Worm (Caenorhabditis elegans) whole organism, L2 larva: ENCODE data around the gene clc-25.

Source experiments
- F13H6.1 ChIP-seq: sonication (generic microtip); optimal IDR thresholded peaks from 2 replicates; lab custom pipeline; 2016; ENCODE audit warnings: missing genetic modification characterization, missing compliant biosample characterization
- Y55F3AM.14 ChIP-seq: fragments of 200-800 bp; sonication (Bioruptor generic); optimal IDR thresholded peaks from 2 replicates; lab custom pipeline; 2018; ENCODE audit warnings: mild to moderate bottlenecking, missing genetic modification characterization, missing compliant biosample characterization
- ZK546.5 ChIP-seq: sonication (generic microtip); optimal IDR thresholded peaks from 2 replicates; lab custom pipeline; 2017; ENCODE audit warnings: missing biosample characterization, missing genetic modification characterization
- alr-1 ChIP-seq: fragments of 150-350 bp; optimal IDR thresholded peaks from 2 replicates; lab custom pipeline; 2014; ENCODE audit warnings: missing biosample characterization, missing genetic modification characterization
- aly-2 ChIP-seq: fragments of 150-350 bp; optimal IDR thresholded peaks from 2 replicates; lab custom pipeline; 2014; ENCODE audit warnings: missing biosample characterization, missing genetic modification characterization
- ama-1 ChIP-seq: fragments of 150-350 bp; optimal IDR thresholded peaks from 2 replicates; lab custom pipeline; 2018; ENCODE audit warnings: inconsistent platforms
- blmp-1 ChIP-seq: sonication (generic microtip); optimal IDR thresholded peaks from 2 replicates; lab custom pipeline; 2017; ENCODE audit warnings: missing genetic modification characterization, mild to moderate bottlenecking, missing compliant biosample characterization, antibody characterized with exemption, moderate library complexity; ENCODE audit not compliant: insufficient read depth
- ceh-16 ChIP-seq: fragments of 150-350 bp; optimal IDR thresholded peaks from 2 replicates; lab custom pipeline; 2014; ENCODE audit warnings: missing biosample characterization, missing genetic modification characterization
- ceh-82 ChIP-seq: fragments of 150-350 bp; optimal IDR thresholded peaks from 2 replicates; lab custom pipeline; 2014; ENCODE audit warnings: missing biosample characterization, missing genetic modification characterization
- dmd-4 ChIP-seq: sonication (generic microtip); optimal IDR thresholded peaks from 2 replicates; lab custom pipeline; 2017; ENCODE audit warnings: missing biosample characterization, missing genetic modification characterization
- egl-27 ChIP-seq: sonication (generic microtip); optimal IDR thresholded peaks from 3 replicates; lab custom pipeline; 2017; ENCODE audit warnings: missing biosample characterization, missing genetic modification reagents, missing genetic modification characterization
- elt-1 ChIP-seq: fragments of 150-350 bp; optimal IDR thresholded peaks from 2 replicates; lab custom pipeline; 2014; ENCODE audit warnings: missing biosample characterization, missing genetic modification characterization
- fos-1 ChIP-seq: fragments of 150-350 bp; optimal IDR thresholded peaks from 2 replicates; lab custom pipeline; 2014; ENCODE audit warnings: missing biosample characterization, missing genetic modification characterization
- lin-39 ChIP-seq: fragments of 150-350 bp; optimal IDR thresholded peaks from 2 replicates; lab custom pipeline; 2014; ENCODE audit warnings: missing biosample characterization, missing genetic modification reagents, missing genetic modification characterization
- mab-5 ChIP-seq: fragments of 150-350 bp; optimal IDR thresholded peaks from 2 replicates; lab custom pipeline; 2014; ENCODE audit warnings: missing biosample characterization, missing genetic modification characterization
- mbf-1 ChIP-seq: sonication (generic microtip); optimal IDR thresholded peaks from 2 replicates; lab custom pipeline; 2017; ENCODE audit warnings: missing biosample characterization, missing genetic modification characterization
- nhr-10 ChIP-seq: sonication (generic microtip); optimal IDR thresholded peaks from 2 replicates; lab custom pipeline; 2017; ENCODE audit warnings: missing biosample characterization, missing genetic modification characterization
- nhr-11 ChIP-seq: fragments of 150-350 bp; optimal IDR thresholded peaks from 2 replicates; lab custom pipeline; 2014; ENCODE audit warnings: missing biosample characterization, missing genetic modification characterization
- nhr-12 ChIP-seq: fragments of 150-350 bp; optimal IDR thresholded peaks from 2 replicates; lab custom pipeline; 2014; ENCODE audit warnings: missing biosample characterization, missing genetic modification characterization
- nhr-21 ChIP-seq: fragments of 150-350 bp; optimal IDR thresholded peaks from 2 replicates; lab custom pipeline; 2014; ENCODE audit warnings: missing biosample characterization, missing genetic modification characterization
- nhr-23 ChIP-seq: fragments of 150-350 bp; optimal IDR thresholded peaks from 2 replicates; lab custom pipeline; 2014; ENCODE audit warnings: missing biosample characterization, missing genetic modification reagents, missing genetic modification characterization
- nhr-25 ChIP-seq: fragments of 150-350 bp; sonication (generic microtip); optimal IDR thresholded peaks from 3 replicates; lab custom pipeline; 2014; ENCODE audit warnings: missing biosample characterization, missing genetic modification characterization
- nhr-6 ChIP-seq: fragments of 150-350 bp; optimal IDR thresholded peaks from 2 replicates; lab custom pipeline; 2014; ENCODE audit warnings: missing biosample characterization, missing genetic modification characterization
- nhr-77 ChIP-seq: fragments of 150-350 bp; optimal IDR thresholded peaks from 2 replicates; lab custom pipeline; 2014; ENCODE audit warnings: missing biosample characterization, missing genetic modification characterization
- peb-1 ChIP-seq: fragments of 150-350 bp; optimal IDR thresholded peaks from 2 replicates; lab custom pipeline; 2014; ENCODE audit warnings: missing biosample characterization, missing genetic modification characterization
- sem-4 ChIP-seq: fragments of 150-350 bp; optimal IDR thresholded peaks from 2 replicates; lab custom pipeline; 2014; ENCODE audit warnings: missing biosample characterization, missing genetic modification reagents, missing genetic modification characterization
- skn-1 ChIP-seq: sonication (generic microtip); optimal IDR thresholded peaks from 2 replicates; lab custom pipeline; 2017; ENCODE audit warnings: missing biosample characterization, missing genetic modification characterization
- sma-9 ChIP-seq, 2 experiments: fragments of 150-350 bp in 1 of 2; sonication (generic microtip) in 1 of 2; optimal IDR thresholded peaks; 2 replicates each; lab custom pipeline; 2014 to 2016; ENCODE audit warnings: missing genetic modification characterization in 2 of 2, mild to moderate bottlenecking in 1 of 2, missing biosample characterization in 1 of 2, missing compliant biosample characterization in 1 of 2, missing genetic modification reagents in 1 of 2, moderate library complexity in 1 of 2
- snpc-4 ChIP-seq: fragments of 150-350 bp; optimal IDR thresholded peaks from 2 replicates; lab custom pipeline; 2014; ENCODE audit warnings: missing biosample characterization, missing genetic modification characterization
- unc-62 ChIP-seq: fragments of 150-350 bp; optimal IDR thresholded peaks from 2 replicates; lab custom pipeline; 2014; ENCODE audit warnings: missing biosample characterization, missing genetic modification reagents, missing genetic modification characterization
- zag-1 ChIP-seq: fragments of 150-350 bp; optimal IDR thresholded peaks from 2 replicates; lab custom pipeline; 2014; ENCODE audit warnings: missing biosample characterization, missing genetic modification characterization
- ztf-1 ChIP-seq: fragments of 200-800 bp; sonication (Bioruptor generic); conservative IDR thresholded peaks from 2 replicates; pipeline ENCODE4 v1.3.6; 2022; ENCODE audit warnings: missing genetic modification characterization, missing compliant biosample characterization
- ztf-11 ChIP-seq: sonication (generic microtip); optimal IDR thresholded peaks from 2 replicates; lab custom pipeline; 2017; ENCODE audit warnings: missing biosample characterization, missing genetic modification characterization
- ztf-4 ChIP-seq: fragments of 150-350 bp; optimal IDR thresholded peaks from 2 replicates; lab custom pipeline; 2014; ENCODE audit warnings: missing biosample characterization, missing genetic modification characterization

Gene clc-25

DNA sequence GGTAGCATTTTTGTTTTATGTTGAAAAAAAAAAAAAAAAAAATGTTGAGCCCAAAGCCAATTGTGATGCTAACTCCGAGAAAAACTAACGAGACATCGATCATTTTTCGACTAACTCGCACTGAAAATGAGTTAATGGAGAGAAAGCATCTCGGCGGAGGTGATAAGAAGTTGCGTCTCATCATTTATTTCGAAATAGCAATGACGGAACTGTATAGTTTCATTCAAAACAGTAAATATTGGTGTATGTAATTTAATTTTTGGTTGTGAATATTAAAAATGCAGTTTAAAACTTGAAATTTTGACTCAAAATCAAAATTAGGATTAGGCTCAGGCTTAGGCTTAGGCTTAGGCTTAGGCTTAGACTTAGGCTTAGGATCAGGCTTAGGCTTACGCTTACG is at the start of gene clc-25:
Gene clc-25 (minus strand): TSS at position 101 of the 400 bp plus-strand sequence.
- TF ChIP-seq Y55F3AM.14 (GFP tag; lab: Kevin White, UChicago), result no peak
- TF ChIP-seq elt-1, result no peak
- no peak for TF ChIP-seq mab-5 (tag; lab: Kevin White, UChicago)
- TF ChIP-seq ama-1, result no peak
- TF ChIP-seq fos-1 (tag; lab: Kevin White, UChicago), result peak; percentile 58

DNA sequence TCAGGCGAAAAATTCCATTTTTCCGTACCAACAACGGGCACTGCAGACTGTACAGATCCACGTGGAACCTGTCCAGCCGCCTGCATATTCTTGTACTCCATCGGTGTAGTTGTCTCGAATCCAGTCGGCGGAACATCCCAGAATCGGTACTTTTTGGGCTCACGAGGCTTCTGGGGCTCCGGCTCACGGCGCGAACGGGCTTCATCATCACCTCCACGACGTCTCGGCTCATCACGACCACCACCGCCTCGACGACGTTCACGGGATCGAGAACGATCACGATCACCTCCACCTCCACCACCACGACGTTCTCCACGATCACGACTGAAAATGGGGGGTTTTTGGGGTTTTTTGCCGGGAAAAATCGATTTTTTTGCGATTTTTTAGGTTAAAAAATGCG is 48.0 kb upstream of the clc-25 start:
- TF ChIP-seq ZK546.5 (tag; lab: Kevin White, UChicago) (no peak), nhr-23 (tag; lab: Kevin White, UChicago) (no peak)
- TF ChIP-seq, all 48 proteins: peak for 0

DNA sequence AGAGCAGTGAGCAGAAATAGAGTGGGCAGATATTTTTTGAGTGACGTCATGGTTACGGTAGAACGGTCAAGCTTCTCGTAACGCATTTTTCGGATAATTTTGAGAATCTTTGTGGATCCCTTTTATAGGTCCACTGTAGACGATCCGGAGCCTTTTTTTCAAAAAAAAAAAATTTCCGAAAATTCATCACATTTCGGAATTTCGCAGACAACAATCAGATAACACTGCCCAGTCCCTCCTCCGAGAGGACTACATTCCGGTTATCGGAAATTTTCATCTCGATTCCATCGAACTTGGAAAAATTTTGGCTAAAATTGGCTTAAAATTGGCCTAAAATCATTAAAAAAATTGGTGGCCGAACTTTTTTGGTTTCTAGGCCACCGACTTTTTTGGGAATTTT is 33.8 kb upstream of the clc-25 start, which contains the start of gene BE0003N10.6:
Gene BE0003N10.6 (minus strand): TSS at position 101 of the 400 bp plus-strand sequence.
- no peak for TF ChIP-seq nhr-11 (tag; lab: Kevin White, UChicago)
- TF ChIP-seq ceh-82 (tag; lab: Kevin White, UChicago), result no peak
- TF ChIP-seq elt-1, result no peak
- no peak for TF ChIP-seq skn-1 (tag; lab: Kevin White, UChicago)
- TF ChIP-seq dmd-4, result no peak
- TF ChIP-seq unc-62, result no peak
- TF ChIP-seq snpc-4, result no peak
- no peak for TF ChIP-seq fos-1 (tag; lab: Kevin White, UChicago)
- no peak for TF ChIP-seq lin-39 (tag; lab: Kevin White, UChicago)
- no peak for TF ChIP-seq ZK546.5 (tag; lab: Kevin White, UChicago)
- TF ChIP-seq mbf-1, result no peak
- no peak for TF ChIP-seq egl-27 (tag; lab: Kevin White, UChicago)
- TF ChIP-seq nhr-12, result no peak
- no peak for TF ChIP-seq peb-1 (tag; lab: Kevin White, UChicago)
- TF ChIP-seq sem-4 (tag; lab: Kevin White, UChicago), result no peak
- no peak for TF ChIP-seq nhr-77 (tag; lab: Kevin White, UChicago)
- no peak for TF ChIP-seq zag-1 (tag; lab: Kevin White, UChicago)
- TF ChIP-seq nhr-21 (tag; lab: Kevin White, UChicago), result no peak
- no peak for TF ChIP-seq alr-1

DNA sequence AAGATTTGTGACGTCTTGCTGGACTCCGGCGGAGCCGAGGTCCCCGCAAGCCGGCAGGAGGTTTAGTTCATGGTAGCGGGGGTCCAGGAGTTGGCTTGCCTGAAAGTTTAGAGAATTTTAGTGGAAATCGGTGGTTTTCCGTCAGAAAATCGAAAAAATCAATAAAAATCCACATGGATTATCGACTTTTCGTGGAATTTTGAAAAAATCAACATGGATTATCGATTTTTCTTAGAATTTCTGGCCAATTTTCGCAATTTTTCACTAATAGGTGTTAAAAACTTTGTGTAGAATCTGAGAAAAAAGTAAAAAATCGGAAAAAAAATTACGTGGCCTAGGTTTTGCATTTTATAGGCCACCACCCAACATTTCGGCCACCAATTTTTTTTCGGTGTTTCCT is 32.7 kb upstream of the clc-25 start:
- TF ChIP-seq ztf-1 (GFP tag; lab: Robert Waterston, UW) (no peak), F13H6.1 (tag; lab: Kevin White, UChicago) (no peak), egl-27 (tag; lab: Kevin White, UChicago) (no peak), ztf-4 (tag; lab: Kevin White, UChicago) (no peak), ZK546.5 (tag; lab: Kevin White, UChicago) (no peak), nhr-6 (no peak), sma-9 (GFP tag; optimal IDR thresholded peaks at IDR 0.05; lab: Kevin White, UChicago) (no peak), sma-9 (tag; optimal IDR thresholded peaks at IDR 0.05; lab: Kevin White, UChicago) (no peak), alr-1 (no peak), ceh-16 (tag; lab: Kevin White, UChicago) (no peak), nhr-10 (tag; lab: Kevin White, UChicago) (no peak), ceh-82 (tag; lab: Kevin White, UChicago) (no peak), blmp-1 (tag; lab: Kevin White, UChicago) (no peak), zag-1 (tag; lab: Kevin White, UChicago) (no peak), nhr-21 (tag; lab: Kevin White, UChicago) (no peak)

DNA sequence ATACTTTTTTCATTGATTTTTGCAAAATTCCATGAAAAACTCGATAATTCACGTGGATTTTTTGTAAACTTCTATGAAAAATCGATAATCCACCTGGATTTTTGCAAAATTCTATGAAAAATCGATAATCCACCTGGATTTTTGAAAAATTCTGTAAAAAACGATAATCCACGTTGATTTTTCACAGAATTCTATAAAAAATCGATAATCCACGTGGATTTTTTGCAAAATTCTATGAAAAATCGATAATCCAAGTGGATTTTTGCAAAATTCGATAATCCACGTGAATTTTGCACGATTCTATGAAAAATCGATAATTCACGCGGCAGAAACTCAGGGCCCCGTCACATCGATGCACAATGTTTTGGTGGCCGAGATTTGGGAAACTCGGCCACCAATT is 31.9 kb upstream of the clc-25 start:
- TF ChIP-seq mbf-1, result no peak
- TF ChIP-seq aly-2 (tag; lab: Kevin White, UChicago), result no peak
- TF ChIP-seq sem-4 (tag; lab: Kevin White, UChicago), result no peak
- no peak for TF ChIP-seq sma-9 (GFP tag; optimal IDR thresholded peaks at IDR 0.05; lab: Kevin White, UChicago)
- no peak for TF ChIP-seq sma-9 (tag; optimal IDR thresholded peaks at IDR 0.05; lab: Kevin White, UChicago)
- TF ChIP-seq ztf-11 (tag; lab: Kevin White, UChicago), result no peak
- TF ChIP-seq nhr-25 (tag; lab: Kevin White, UChicago), result no peak
- TF ChIP-seq nhr-23 (tag; lab: Kevin White, UChicago), result no peak
